Worm (Caenorhabditis elegans) whole organism, L1 larva: ENCODE results near the gene Y48A5A.3.
A peak's percentile ranks its signal among the peaks of the same experiment; 100 is the strongest.

ENCODE experiments used
- C16A3.4 ChIP-seq: fragments of 150-350 bp; optimal IDR thresholded peaks from 2 replicates; lab custom pipeline; 2014; ENCODE audit warnings: missing biosample characterization, missing genetic modification characterization
- C34B4.2 ChIP-seq: sonication (generic microtip); optimal IDR thresholded peaks from 2 replicates; lab custom pipeline; 2017; ENCODE audit warnings: mild to moderate bottlenecking, missing genetic modification characterization, missing compliant biosample characterization
- alr-1 ChIP-seq: fragments of 200-800 bp; sonication (Bioruptor generic); optimal IDR thresholded peaks from 2 replicates; lab custom pipeline; 2018; ENCODE audit warnings: borderline replicate concordance, mild to moderate bottlenecking, missing genetic modification characterization, missing compliant biosample characterization
- aly-2 ChIP-seq: fragments of 150-350 bp; optimal IDR thresholded peaks from 2 replicates; lab custom pipeline; 2014; ENCODE audit warnings: missing biosample characterization, missing genetic modification characterization
- ama-1 ChIP-seq: fragments of 150-350 bp; optimal IDR thresholded peaks from 2 replicates; lab custom pipeline; 2014
- ceh-63 ChIP-seq: fragments of 200-800 bp; sonication (Bioruptor generic); optimal IDR thresholded peaks from 2 replicates; lab custom pipeline; 2018; ENCODE audit warnings: mild to moderate bottlenecking, missing genetic modification characterization, missing compliant biosample characterization
- ceh-8 ChIP-seq: fragments of 200-800 bp; sonication (Bioruptor generic); optimal IDR thresholded peaks from 2 replicates; lab custom pipeline; 2018; ENCODE audit warnings: mild to moderate bottlenecking, missing genetic modification characterization, moderate library complexity, missing compliant biosample characterization
- ceh-82 ChIP-seq, 3 experiments: fragments of 150-350 bp in 1 of 3; sonication (generic microtip) in 2 of 3; optimal IDR thresholded peaks; 2 replicates each; lab custom pipeline; 2014 to 2017; ENCODE audit warnings: missing biosample characterization in 3 of 3, missing genetic modification characterization in 3 of 3
- efl-1 ChIP-seq, 4 experiments: fragments of 150-350 bp; optimal IDR thresholded peaks in 3 of 4; peaks in 1 of 4; 1 replicate in 1 of 4; 2 replicates in 3 of 4; lab custom pipeline; 2014; ENCODE audit warnings: missing biosample characterization in 2 of 4, missing genetic modification characterization in 2 of 4, missing genetic modification reagents in 2 of 4
- egl-27 ChIP-seq, 2 experiments: fragments of 150-350 bp in 1 of 2; sonication (generic microtip); optimal IDR thresholded peaks; 3 replicates each; lab custom pipeline; 2017 to 2018; ENCODE audit warnings: missing biosample characterization in 2 of 2, missing genetic modification characterization in 2 of 2, missing genetic modification reagents in 2 of 2
- elt-2 ChIP-seq: sonication (generic microtip); optimal IDR thresholded peaks from 2 replicates; lab custom pipeline; 2016; ENCODE audit warnings: missing genetic modification characterization, mild to moderate bottlenecking, inconsistent platforms, missing compliant biosample characterization, missing genetic modification reagents
- hlh-17 ChIP-seq: fragments of 200-800 bp; sonication (Bioruptor generic); optimal IDR thresholded peaks from 2 replicates; lab custom pipeline; 2018; ENCODE audit warnings: missing genetic modification characterization, mild to moderate bottlenecking, missing compliant biosample characterization, moderate library complexity, borderline replicate concordance
- lin-39 ChIP-seq: fragments of 150-350 bp; optimal IDR thresholded peaks from 2 replicates; lab custom pipeline; 2014; ENCODE audit warnings: missing biosample characterization, missing genetic modification reagents, missing genetic modification characterization
- lir-3 ChIP-seq: sonication (generic microtip); optimal IDR thresholded peaks from 2 replicates; lab custom pipeline; 2016; ENCODE audit warnings: mild to moderate bottlenecking, missing genetic modification characterization, moderate library complexity, missing compliant biosample characterization; ENCODE audit not compliant: poor library complexity
- mab-9 ChIP-seq: fragments of 200-800 bp; sonication (Bioruptor generic); IDR thresholded peaks from 2 replicates; pipeline ENCODE4 v1.3.6; 2022; ENCODE audit warnings: missing genetic modification reagents, missing genetic modification characterization, missing compliant biosample characterization
- nhr-11 ChIP-seq: fragments of 150-350 bp; optimal IDR thresholded peaks from 2 replicates; lab custom pipeline; 2014; ENCODE audit warnings: missing biosample characterization, missing genetic modification characterization
- nhr-12 ChIP-seq: sonication (generic microtip); optimal IDR thresholded peaks from 2 replicates; lab custom pipeline; 2017; ENCODE audit warnings: missing biosample characterization, missing genetic modification characterization
- nhr-19 ChIP-seq: fragments of 200-800 bp; sonication (Bioruptor generic); conservative IDR thresholded peaks from 2 replicates; pipeline ENCODE4 v1.3.6; 2022; ENCODE audit warnings: missing genetic modification characterization, missing compliant biosample characterization
- nhr-20 ChIP-seq: sonication (generic microtip); optimal IDR thresholded peaks from 2 replicates; lab custom pipeline; 2016; ENCODE audit warnings: mild to moderate bottlenecking, missing genetic modification characterization, missing compliant biosample characterization
- nhr-47 ChIP-seq: sonication (generic microtip); optimal IDR thresholded peaks from 2 replicates; lab custom pipeline; 2016; ENCODE audit warnings: mild to moderate bottlenecking, missing genetic modification characterization, moderate library complexity, missing compliant biosample characterization
- nhr-76 ChIP-seq: sonication (generic microtip); optimal IDR thresholded peaks from 2 replicates; lab custom pipeline; 2017; ENCODE audit warnings: missing biosample characterization, missing genetic modification characterization
- nhr-77 ChIP-seq: fragments of 150-350 bp; optimal IDR thresholded peaks from 2 replicates; lab custom pipeline; 2014; ENCODE audit warnings: missing biosample characterization, missing genetic modification characterization
- nhr-84 ChIP-seq: sonication (generic microtip); optimal IDR thresholded peaks from 2 replicates; lab custom pipeline; 2017; ENCODE audit warnings: missing biosample characterization, missing genetic modification characterization
- nhr-85 ChIP-seq: sonication (generic microtip); peaks from one replicate; lab custom pipeline; 2016; ENCODE audit warnings: missing genetic modification characterization, inconsistent platforms, missing compliant biosample characterization
- pqm-1 ChIP-seq: sonication (generic microtip); optimal IDR thresholded peaks from 3 replicates; lab custom pipeline; 2017; ENCODE audit warnings: missing biosample characterization, missing genetic modification characterization
- swsn-7 ChIP-seq: sonication (generic microtip); optimal IDR thresholded peaks from 2 replicates; lab custom pipeline; 2016; ENCODE audit warnings: missing genetic modification characterization, missing compliant biosample characterization
- unc-62 ChIP-seq: fragments of 150-350 bp; optimal IDR thresholded peaks from 2 replicates; lab custom pipeline; 2014; ENCODE audit warnings: missing biosample characterization, missing genetic modification reagents, missing genetic modification characterization
- zip-4 ChIP-seq: fragments of 200-800 bp; sonication (Bioruptor generic); optimal IDR thresholded peaks from 2 replicates; lab custom pipeline; 2018; ENCODE audit warnings: mild to moderate bottlenecking, missing genetic modification characterization, moderate library complexity, missing compliant biosample characterization
- ztf-4 ChIP-seq: fragments of 150-350 bp; optimal IDR thresholded peaks from 2 replicates; lab custom pipeline; 2014; ENCODE audit warnings: missing biosample characterization, missing genetic modification characterization

Gene Y48A5A.3

ce11 chrIV:1990843-1991339 lies 21.4 kb downstream of the Y48A5A.3 start:
- TF ChIP-seq ceh-82 (tag; optimal IDR thresholded peaks at IDR 0.05; lab: Kevin White, UChicago) (no peak), efl-1 (optimal IDR thresholded peaks at IDR 0.05; lab: Kevin White, UChicago) (no peak), efl-1 (GFP tag; optimal IDR thresholded peaks at IDR 0.05 in 1 of 2; lab: Kevin White, UChicago) (peak in 1 of 2 experiments; percentile 49)

ce11 chrIV:1992789-1993188 lies 23.3 kb downstream of the Y48A5A.3 start, which contains the start of gene xpc-1:
TSS of gene xpc-1 (plus strand) at chrIV:1993089.
- no peak for TF ChIP-seq C16A3.4 (tag; lab: Kevin White, UChicago)
- TF ChIP-seq nhr-84 = no peak
- TF ChIP-seq ceh-8 (GFP tag; lab: Kevin White, UChicago) = no peak
- no peak for TF ChIP-seq pqm-1 (tag; lab: Kevin White, UChicago)
- TF ChIP-seq mab-9 (GFP tag; lab: Robert Waterston, UW) = no peak
- TF ChIP-seq nhr-76 (tag; lab: Kevin White, UChicago) = no peak
- TF ChIP-seq aly-2 (tag; lab: Kevin White, UChicago) = no peak
- no peak for TF ChIP-seq unc-62 (GFP tag; lab: Kevin White, UChicago)
- TF ChIP-seq swsn-7 (tag; lab: Kevin White, UChicago) = no peak
- TF ChIP-seq nhr-77 (tag; lab: Kevin White, UChicago) = no peak
- TF ChIP-seq elt-2 (tag; lab: Kevin White, UChicago) = no peak
- TF ChIP-seq nhr-47 (tag; lab: Kevin White, UChicago) = no peak
- TF ChIP-seq nhr-20 = no peak
- TF ChIP-seq, all 84 proteins: peak for 0

ce11 chrIV:1997762-1998161 lies 28.2 kb downstream of the Y48A5A.3 start:
- no peak for TF ChIP-seq nhr-20
- no peak for TF ChIP-seq hlh-17
- no peak for TF ChIP-seq ztf-4 (tag; lab: Kevin White, UChicago)
- no peak for TF ChIP-seq elt-2 (tag; lab: Kevin White, UChicago)
- no peak for TF ChIP-seq ceh-63
- TF ChIP-seq alr-1 (tag; lab: Kevin White, UChicago) = no peak
- TF ChIP-seq egl-27 (tag; optimal IDR thresholded peaks at IDR 0.05; lab: Kevin White, UChicago) = no peak
- TF ChIP-seq nhr-19 = no peak
- TF ChIP-seq aly-2 (tag; lab: Kevin White, UChicago) = no peak
- TF ChIP-seq nhr-85 (tag; lab: Kevin White, UChicago) = no peak
- TF ChIP-seq mab-9 (GFP tag; lab: Robert Waterston, UW) = no peak
- TF ChIP-seq ama-1 = no peak

ce11 chrIV:2002290-2002689 lies 32.8 kb downstream of the Y48A5A.3 start:
- TF ChIP-seq efl-1 (optimal IDR thresholded peaks at IDR 0.05; lab: Kevin White, UChicago) (no peak), efl-1 (GFP tag; optimal IDR thresholded peaks at IDR 0.05 in 1 of 2; lab: Kevin White, UChicago) (peak in 1 of 2 experiments; percentile 90), alr-1 (tag; lab: Kevin White, UChicago) (no peak)

- no peak for TF ChIP-seq zip-4 (GFP tag; lab: Kevin White, UChicago)
- TF ChIP-seq nhr-11 (tag; lab: Kevin White, UChicago) = no peak
- TF ChIP-seq lin-39 (tag; lab: Kevin White, UChicago) = no peak
- TF ChIP-seq nhr-77 (tag; lab: Kevin White, UChicago) = no peak
- no peak for TF ChIP-seq C34B4.2 (tag; lab: Kevin White, UChicago)
- no peak for TF ChIP-seq nhr-12 (tag; lab: Kevin White, UChicago)
- TF ChIP-seq lir-3 (tag; lab: Kevin White, UChicago) = no peak
- no peak for TF ChIP-seq nhr-84
- no peak for TF ChIP-seq ztf-4 (tag; lab: Kevin White, UChicago)
Measured at ce11 chrIV:2008920-2009319, 39.4 kb downstream of the Y48A5A.3 start.
